Worm (Caenorhabditis elegans) whole organism, mixed stage, embryonic: ENCODE results near the gene F56D2.3.

Experiments used
- M03D4.4 ChIP-seq: sonication (generic microtip); optimal IDR thresholded peaks from 2 replicates; lab custom pipeline; 2017; ENCODE audit warnings: mild to moderate bottlenecking, missing genetic modification characterization, missing compliant biosample characterization
- bed-3 ChIP-seq: fragments of 200-800 bp; sonication (Bioruptor generic); optimal IDR thresholded peaks from 3 replicates; lab custom pipeline; 2018; ENCODE audit warnings: mild to moderate bottlenecking, missing genetic modification characterization, moderate library complexity, missing compliant biosample characterization
- blmp-1 ChIP-seq: fragments of 150-350 bp; optimal IDR thresholded peaks from 2 replicates; lab custom pipeline; 2014; ENCODE audit warnings: missing biosample characterization, missing genetic modification characterization
- ceh-39 ChIP-seq: fragments of 150-350 bp; optimal IDR thresholded peaks from 2 replicates; lab custom pipeline; 2014; ENCODE audit warnings: missing biosample characterization, missing genetic modification characterization
- ceh-43 ChIP-seq: fragments of 200-800 bp; sonication (Bioruptor generic); optimal IDR thresholded peaks from 2 replicates; lab custom pipeline; 2018; ENCODE audit warnings: mild to moderate bottlenecking, missing genetic modification characterization, moderate library complexity, missing compliant biosample characterization
- ceh-83 ChIP-seq: fragments of 200-800 bp; sonication (Bioruptor generic); optimal IDR thresholded peaks from 2 replicates; lab custom pipeline; 2018; ENCODE audit warnings: mild to moderate bottlenecking, missing genetic modification characterization, missing compliant biosample characterization
- ces-1 ChIP-seq: fragments of 150-350 bp; optimal IDR thresholded peaks from 2 replicates; lab custom pipeline; 2014; ENCODE audit warnings: missing biosample characterization, missing genetic modification reagents, missing genetic modification characterization
- cnd-1 ChIP-seq: fragments of 200-800 bp; sonication (Bioruptor generic); optimal IDR thresholded peaks from 2 replicates; lab custom pipeline; 2018; ENCODE audit warnings: mild to moderate bottlenecking, missing genetic modification characterization, missing compliant biosample characterization
- drap-1 ChIP-seq: fragments of 200-800 bp; sonication (Bioruptor generic); optimal IDR thresholded peaks from 3 replicates; lab custom pipeline; 2018; ENCODE audit warnings: mild to moderate bottlenecking, missing genetic modification characterization, missing compliant biosample characterization
- elt-1 ChIP-seq: sonication (generic microtip); optimal IDR thresholded peaks from 2 replicates; lab custom pipeline; 2017; ENCODE audit warnings: missing genetic modification characterization, mild to moderate bottlenecking, missing compliant biosample characterization, antibody characterized with exemption, moderate library complexity, borderline replicate concordance; ENCODE audit not compliant: insufficient read depth
- elt-3 ChIP-seq: fragments of 150-350 bp; optimal IDR thresholded peaks from 2 replicates; lab custom pipeline; 2014; ENCODE audit warnings: missing biosample characterization, missing genetic modification characterization
- flh-1 ChIP-seq: fragments of 200-800 bp; sonication (Bioruptor generic); optimal IDR thresholded peaks from 2 replicates; lab custom pipeline; 2018; ENCODE audit warnings: mild to moderate bottlenecking, missing genetic modification characterization, moderate library complexity, missing compliant biosample characterization
- ham-2 ChIP-seq: fragments of 200-800 bp; sonication (Bioruptor generic); optimal IDR thresholded peaks from 2 replicates; lab custom pipeline; 2018; ENCODE audit warnings: mild to moderate bottlenecking, missing genetic modification characterization, missing compliant biosample characterization
- hlh-1 ChIP-seq: fragments of 150-350 bp; optimal IDR thresholded peaks from 2 replicates; lab custom pipeline; 2014; ENCODE audit warnings: missing biosample characterization, missing genetic modification reagents, missing genetic modification characterization
- lin-13 ChIP-seq: fragments of 150-350 bp; optimal IDR thresholded peaks from 2 replicates; lab custom pipeline; 2014; ENCODE audit warnings: missing biosample characterization, missing genetic modification characterization
- lin-32 ChIP-seq: fragments of 200-800 bp; sonication (Bioruptor generic); optimal IDR thresholded peaks from 2 replicates; lab custom pipeline; 2018; ENCODE audit warnings: mild to moderate bottlenecking, missing genetic modification characterization, missing compliant biosample characterization
- lsy-2 ChIP-seq: fragments of 150-350 bp; optimal IDR thresholded peaks from 2 replicates; lab custom pipeline; 2014; ENCODE audit warnings: missing biosample characterization, missing genetic modification characterization
- mab-5 ChIP-seq: fragments of 150-350 bp; optimal IDR thresholded peaks from 2 replicates; lab custom pipeline; 2014; ENCODE audit warnings: missing biosample characterization, missing genetic modification characterization
- mep-1 ChIP-seq: fragments of 150-350 bp; optimal IDR thresholded peaks from 2 replicates; lab custom pipeline; 2017; ENCODE audit warnings: missing biosample characterization, missing genetic modification reagents, missing genetic modification characterization, inconsistent platforms
- mls-2 ChIP-seq: sonication (generic microtip); optimal IDR thresholded peaks from 2 replicates; lab custom pipeline; 2016; ENCODE audit warnings: mild to moderate bottlenecking, missing genetic modification characterization, moderate library complexity, missing compliant biosample characterization
- nhr-12 ChIP-seq: fragments of 150-350 bp; optimal IDR thresholded peaks from 2 replicates; lab custom pipeline; 2014; ENCODE audit warnings: missing biosample characterization, missing genetic modification characterization
- nhr-2 ChIP-seq: fragments of 150-350 bp; optimal IDR thresholded peaks from 2 replicates; lab custom pipeline; 2014; ENCODE audit warnings: missing biosample characterization, missing genetic modification characterization
- nhr-237 ChIP-seq: fragments of 150-350 bp; optimal IDR thresholded peaks from 2 replicates; lab custom pipeline; 2014; ENCODE audit warnings: missing biosample characterization, missing genetic modification characterization
- nhr-28 ChIP-seq: fragments of 150-350 bp; optimal IDR thresholded peaks from 2 replicates; lab custom pipeline; 2014; ENCODE audit warnings: missing biosample characterization, missing genetic modification characterization
- nhr-76 ChIP-seq: sonication (generic microtip); optimal IDR thresholded peaks from 2 replicates; lab custom pipeline; 2017; ENCODE audit warnings: missing biosample characterization, missing genetic modification characterization
- pha-4 ChIP-seq: fragments of 150-350 bp; optimal IDR thresholded peaks from 2 replicates; lab custom pipeline; 2018; ENCODE audit warnings: missing biosample characterization, missing genetic modification reagents, missing genetic modification characterization
- sem-2 ChIP-seq: fragments of 200-800 bp; sonication (Bioruptor generic); optimal IDR thresholded peaks from 2 replicates; lab custom pipeline; 2018; ENCODE audit warnings: mild to moderate bottlenecking, missing genetic modification characterization, missing compliant biosample characterization
- snpc-4 ChIP-seq: fragments of 150-350 bp; optimal IDR thresholded peaks from 2 replicates; lab custom pipeline; 2014; ENCODE audit warnings: missing biosample characterization, missing genetic modification characterization
- sptf-1 ChIP-seq: sonication (generic microtip); optimal IDR thresholded peaks from 2 replicates; lab custom pipeline; 2017; ENCODE audit warnings: mild to moderate bottlenecking, missing genetic modification characterization, moderate library complexity, missing compliant biosample characterization
- tbx-8 ChIP-seq: fragments of 200-800 bp; sonication (Bioruptor generic); optimal IDR thresholded peaks from 2 replicates; lab custom pipeline; 2018; ENCODE audit warnings: mild to moderate bottlenecking, missing genetic modification characterization, moderate library complexity, missing compliant biosample characterization
- unc-120 ChIP-seq: sonication (generic microtip); optimal IDR thresholded peaks from 2 replicates; lab custom pipeline; 2017; ENCODE audit warnings: missing genetic modification characterization, missing compliant biosample characterization; ENCODE audit not compliant: poor library complexity, severe bottlenecking
- unc-39 ChIP-seq: fragments of 150-350 bp; optimal IDR thresholded peaks from 2 replicates; lab custom pipeline; 2014; ENCODE audit warnings: missing biosample characterization, missing genetic modification characterization
- unc-62 ChIP-seq: fragments of 150-350 bp; optimal IDR thresholded peaks from 2 replicates; lab custom pipeline; 2014; ENCODE audit warnings: missing biosample characterization, missing genetic modification reagents, missing genetic modification characterization
- zip-8 ChIP-seq: fragments of 150-350 bp; optimal IDR thresholded peaks from 2 replicates; lab custom pipeline; 2014; ENCODE audit warnings: missing biosample characterization, missing genetic modification characterization
- ztf-11 ChIP-seq: fragments of 150-350 bp; optimal IDR thresholded peaks from 2 replicates; lab custom pipeline; 2014; ENCODE audit warnings: missing biosample characterization, missing genetic modification characterization

The F56D2.3 gene

DNA sequence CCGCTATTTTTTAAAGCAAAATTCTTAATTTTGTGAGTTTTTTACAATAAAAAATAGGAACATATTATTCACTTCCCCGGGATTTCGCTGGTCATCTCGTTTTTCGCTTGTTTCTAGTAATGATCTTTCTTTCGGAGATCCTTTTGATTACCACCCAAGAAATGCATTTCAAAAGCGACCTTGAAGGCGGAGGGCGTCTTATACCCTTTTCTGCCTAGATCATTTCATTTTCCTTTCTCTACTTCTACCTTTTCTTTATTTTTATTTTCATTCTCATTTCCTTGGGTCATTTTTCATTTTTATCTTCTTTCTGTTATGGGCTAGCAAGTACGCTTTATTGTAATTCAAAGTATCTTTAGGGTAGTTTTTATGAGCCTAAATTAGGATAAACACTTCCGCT, 35.4 kb downstream of the F56D2.3 start:
- TF ChIP-seq unc-39 (tag; lab: Kevin White, UChicago) (no peak), mep-1 (tag; lab: Kevin White, UChicago) (no peak), mls-2 (tag; lab: Kevin White, UChicago) (no peak), cnd-1 (tag; lab: Kevin White, UChicago) (no peak), ces-1 (GFP tag; lab: Kevin White, UChicago) (no peak)

DNA sequence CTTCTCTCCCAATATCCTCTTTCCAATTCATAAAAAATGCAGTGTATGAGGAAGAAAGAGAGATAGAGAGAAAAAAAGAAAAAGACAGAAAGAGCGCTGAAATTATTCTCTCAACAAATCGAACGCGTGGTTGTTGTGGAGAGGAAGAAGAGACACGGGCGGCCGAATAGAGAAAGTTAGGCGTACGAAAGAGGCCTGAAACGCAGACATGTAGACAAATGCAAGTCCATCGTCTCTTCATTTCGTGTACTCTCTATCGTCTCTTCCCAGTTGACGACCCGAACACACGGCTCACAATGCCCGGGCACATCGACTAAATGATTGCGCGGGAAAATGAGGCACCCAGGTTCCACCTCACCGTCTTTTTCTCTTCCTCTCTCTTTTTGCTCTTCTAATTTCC, 36.5 kb downstream of the F56D2.3 start:
- TF ChIP-seq ztf-11 (tag; lab: Kevin White, UChicago) = no peak
- peak; percentile 71 for TF ChIP-seq ces-1 (GFP tag; lab: Kevin White, UChicago)
- TF ChIP-seq M03D4.4 = no peak
- TF ChIP-seq ceh-43 (GFP tag; lab: Kevin White, UChicago) = no peak
- TF ChIP-seq nhr-2 = peak; percentile 99
- TF ChIP-seq elt-1 (tag; lab: Kevin White, UChicago) = no peak
- peak; percentile 71 for TF ChIP-seq pha-4 (tag; lab: Kevin White, UChicago)
- peak; percentile 18 for TF ChIP-seq nhr-12 (tag; lab: Kevin White, UChicago)
- no peak for TF ChIP-seq sptf-1
- no peak for TF ChIP-seq mep-1 (tag; lab: Kevin White, UChicago)
- no peak for TF ChIP-seq cnd-1 (tag; lab: Kevin White, UChicago)
- TF ChIP-seq elt-3 = no peak
- TF ChIP-seq zip-8 (tag; lab: Kevin White, UChicago) = no peak
- TF ChIP-seq ham-2 (GFP tag; lab: Kevin White, UChicago) = no peak
- TF ChIP-seq tbx-8 = no peak
- TF ChIP-seq bed-3 = no peak
- no peak for TF ChIP-seq nhr-76 (tag; lab: Kevin White, UChicago)
- TF ChIP-seq lin-32 (GFP tag; lab: Kevin White, UChicago) = no peak
- TF ChIP-seq blmp-1 (tag; lab: Kevin White, UChicago) = peak; percentile 21
- peak; percentile 20 for TF ChIP-seq hlh-1 (tag; lab: Kevin White, UChicago)
- TF ChIP-seq flh-1 (GFP tag; lab: Kevin White, UChicago) = no peak
- no peak for TF ChIP-seq ceh-39 (tag; lab: Kevin White, UChicago)
- TF ChIP-seq mab-5 (tag; lab: Kevin White, UChicago) = no peak
- TF ChIP-seq unc-62 = peak; percentile 61
- peak; percentile 61 for TF ChIP-seq unc-120
- peak; percentile 62 for TF ChIP-seq mls-2 (tag; lab: Kevin White, UChicago)
- no peak for TF ChIP-seq unc-39 (tag; lab: Kevin White, UChicago)
- no peak for TF ChIP-seq nhr-237 (tag; lab: Kevin White, UChicago)
- no peak for TF ChIP-seq ceh-83 (GFP tag; lab: Kevin White, UChicago)
- TF ChIP-seq sem-2 (GFP tag; lab: Kevin White, UChicago) = no peak
- TF ChIP-seq nhr-28 (tag; lab: Kevin White, UChicago) = no peak
- no peak for TF ChIP-seq drap-1 (GFP tag; lab: Kevin White, UChicago)
- peak; percentile 26 for TF ChIP-seq lin-13 (tag; lab: Kevin White, UChicago)
- no peak for TF ChIP-seq snpc-4
- peak; percentile 64 for TF ChIP-seq lsy-2

DNA sequence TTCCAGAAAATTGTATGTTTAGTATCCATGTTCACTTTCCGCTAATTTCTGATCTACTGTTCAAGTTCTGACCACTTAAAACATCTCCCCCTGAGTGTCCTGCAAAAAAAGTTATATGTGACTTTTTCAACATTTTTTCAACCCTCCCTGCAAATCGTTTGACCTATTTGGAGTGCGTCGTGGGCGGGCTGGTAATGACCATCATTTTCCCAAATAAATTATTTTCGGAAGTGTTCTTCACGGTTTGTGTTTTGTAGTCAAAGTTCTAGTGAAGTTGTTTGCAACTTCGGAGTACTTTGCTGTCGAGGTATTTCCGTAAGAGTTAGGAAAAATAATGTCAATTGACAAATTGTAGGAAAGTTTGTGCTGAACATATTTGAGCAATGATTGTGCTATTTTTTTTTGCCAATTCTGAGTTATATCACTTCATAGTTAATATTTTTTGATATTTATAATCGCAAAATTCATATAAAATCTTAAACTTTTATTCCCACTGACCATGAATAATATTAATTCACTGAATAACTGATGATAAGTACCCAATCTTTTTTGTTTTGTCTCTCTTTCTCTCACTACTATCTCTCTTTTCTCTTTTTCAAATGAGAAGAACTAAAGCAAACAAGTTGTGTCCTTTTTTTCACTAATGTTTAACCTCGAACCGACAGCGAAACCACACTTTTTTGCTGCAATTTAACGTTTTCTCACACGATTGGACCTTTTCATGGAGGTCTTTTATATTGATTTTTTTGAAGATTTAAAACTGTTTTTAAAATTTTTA, 37.7 kb downstream of the F56D2.3 start:
- TF ChIP-seq flh-1 (GFP tag; lab: Kevin White, UChicago) (no peak), mab-5 (tag; lab: Kevin White, UChicago) (no peak), nhr-237 (tag; lab: Kevin White, UChicago) (no peak), ceh-39 (tag; lab: Kevin White, UChicago) (no peak), ham-2 (GFP tag; lab: Kevin White, UChicago) (no peak), blmp-1 (tag; lab: Kevin White, UChicago) (no peak), sem-2 (GFP tag; lab: Kevin White, UChicago) (no peak), unc-39 (tag; lab: Kevin White, UChicago) (no peak), nhr-76 (tag; lab: Kevin White, UChicago) (no peak), nhr-12 (tag; lab: Kevin White, UChicago) (no peak), ceh-43 (GFP tag; lab: Kevin White, UChicago) (no peak), cnd-1 (tag; lab: Kevin White, UChicago) (no peak), tbx-8 (no peak), lin-13 (tag; lab: Kevin White, UChicago) (no peak), mls-2 (tag; lab: Kevin White, UChicago) (no peak), ztf-11 (tag; lab: Kevin White, UChicago) (no peak), elt-1 (tag; lab: Kevin White, UChicago) (no peak)
